Worm (Caenorhabditis elegans) whole organism, L3 larva: Measurements from ENCODE around the gene lin-22.

Experiments
- R02D3.7 ChIP-seq: fragments of 150-350 bp; optimal IDR thresholded peaks from 2 replicates; lab custom pipeline; 2014; ENCODE audit warnings: missing biosample characterization, missing genetic modification characterization
- ZK546.5 ChIP-seq: sonication (generic microtip); optimal IDR thresholded peaks from 2 replicates; lab custom pipeline; 2017; ENCODE audit warnings: missing biosample characterization, missing genetic modification characterization
- ama-1 ChIP-seq: fragments of 150-350 bp; optimal IDR thresholded peaks from 2 replicates; lab custom pipeline; 2018
- ceh-28 ChIP-seq: fragments of 150-350 bp; optimal IDR thresholded peaks from 2 replicates; lab custom pipeline; 2014; ENCODE audit warnings: missing biosample characterization, missing genetic modification reagents, missing genetic modification characterization
- daf-12 ChIP-seq: fragments of 150-350 bp; optimal IDR thresholded peaks from 2 replicates; lab custom pipeline; 2014; ENCODE audit warnings: missing biosample characterization, missing genetic modification reagents, missing genetic modification characterization
- egl-27 ChIP-seq: sonication (generic microtip); optimal IDR thresholded peaks from 4 replicates; lab custom pipeline; 2017; ENCODE audit warnings: missing biosample characterization, missing genetic modification reagents, missing genetic modification characterization
- egl-5 ChIP-seq: fragments of 150-350 bp; optimal IDR thresholded peaks from 2 replicates; lab custom pipeline; 2017; ENCODE audit warnings: missing biosample characterization, missing genetic modification reagents, missing genetic modification characterization, inconsistent platforms
- elt-1 ChIP-seq: fragments of 150-350 bp; optimal IDR thresholded peaks from 2 replicates; lab custom pipeline; 2014; ENCODE audit warnings: missing biosample characterization, missing genetic modification characterization
- elt-2 ChIP-seq: sonication (generic microtip); optimal IDR thresholded peaks from 2 replicates; lab custom pipeline; 2016; ENCODE audit warnings: missing genetic modification reagents, mild to moderate bottlenecking, missing genetic modification characterization, missing compliant biosample characterization
- eor-1 ChIP-seq, 2 experiments: fragments of 150-350 bp; optimal IDR thresholded peaks; 2 replicates each; lab custom pipeline; 2014 to 2018; ENCODE audit warnings: missing biosample characterization in 2 of 2, missing genetic modification characterization in 2 of 2
- fkh-2 ChIP-seq: fragments of 150-350 bp; optimal IDR thresholded peaks from 2 replicates; lab custom pipeline; 2014; ENCODE audit warnings: missing biosample characterization, missing genetic modification reagents, missing genetic modification characterization
- fos-1 ChIP-seq: fragments of 150-350 bp; optimal IDR thresholded peaks from 2 replicates; lab custom pipeline; 2014; ENCODE audit warnings: missing biosample characterization, missing genetic modification characterization
- hmg-11 ChIP-seq: sonication (generic microtip); optimal IDR thresholded peaks from 2 replicates; lab custom pipeline; 2016; ENCODE audit warnings: missing genetic modification characterization, missing compliant biosample characterization
- jun-1 ChIP-seq: fragments of 150-350 bp; optimal IDR thresholded peaks from 2 replicates; lab custom pipeline; 2014; ENCODE audit warnings: missing biosample characterization, missing genetic modification reagents, missing genetic modification characterization
- lin-15B ChIP-seq: fragments of 150-350 bp; optimal IDR thresholded peaks from 2 replicates; lab custom pipeline; 2014; ENCODE audit warnings: missing biosample characterization, missing genetic modification characterization
- lin-39 ChIP-seq: fragments of 150-350 bp; optimal IDR thresholded peaks from 2 replicates; lab custom pipeline; 2018; ENCODE audit warnings: missing biosample characterization, missing genetic modification reagents, missing genetic modification characterization
- lsy-12 ChIP-seq: sonication (generic microtip); optimal IDR thresholded peaks from 2 replicates; lab custom pipeline; 2016; ENCODE audit warnings: mild to moderate bottlenecking, missing genetic modification characterization, missing compliant biosample characterization
- mdl-1 ChIP-seq: fragments of 150-350 bp; optimal IDR thresholded peaks from 2 replicates; lab custom pipeline; 2014; ENCODE audit warnings: missing biosample characterization, missing genetic modification characterization
- mml-1 ChIP-seq: fragments of 150-350 bp; sonication (generic microtip); optimal IDR thresholded peaks from 3 replicates; lab custom pipeline; 2014; ENCODE audit warnings: missing biosample characterization, missing genetic modification characterization
- nfya-1 ChIP-seq: sonication (generic microtip); optimal IDR thresholded peaks from 2 replicates; lab custom pipeline; 2017; ENCODE audit warnings: missing genetic modification characterization, mild to moderate bottlenecking, missing compliant biosample characterization, antibody characterized with exemption, moderate library complexity; ENCODE audit not compliant: insufficient read depth
- nhr-11 ChIP-seq: fragments of 150-350 bp; optimal IDR thresholded peaks from 2 replicates; lab custom pipeline; 2014; ENCODE audit warnings: missing biosample characterization, missing genetic modification characterization
- nhr-23 ChIP-seq: fragments of 150-350 bp; optimal IDR thresholded peaks from 2 replicates; lab custom pipeline; 2014; ENCODE audit warnings: missing biosample characterization, missing genetic modification reagents, missing genetic modification characterization
- nhr-237 ChIP-seq: fragments of 150-350 bp; optimal IDR thresholded peaks from 2 replicates; lab custom pipeline; 2014; ENCODE audit warnings: missing biosample characterization, missing genetic modification characterization
- nhr-25 ChIP-seq: sonication (generic microtip); optimal IDR thresholded peaks from 2 replicates; lab custom pipeline; 2017; ENCODE audit warnings: missing biosample characterization, missing genetic modification characterization
- nhr-28 ChIP-seq: fragments of 150-350 bp; optimal IDR thresholded peaks from 2 replicates; lab custom pipeline; 2014; ENCODE audit warnings: missing biosample characterization, missing genetic modification characterization
- nhr-43 ChIP-seq: sonication (generic microtip); optimal IDR thresholded peaks from 2 replicates; lab custom pipeline; 2016; ENCODE audit warnings: mild to moderate bottlenecking, missing genetic modification characterization, missing compliant biosample characterization; ENCODE audit not compliant: poor library complexity, severe bottlenecking
- nhr-77 ChIP-seq: fragments of 150-350 bp; optimal IDR thresholded peaks from 2 replicates; lab custom pipeline; 2014; ENCODE audit warnings: missing biosample characterization, missing genetic modification characterization
- pqm-1 ChIP-seq: fragments of 150-350 bp; optimal IDR thresholded peaks from 2 replicates; lab custom pipeline; 2017; ENCODE audit warnings: missing biosample characterization, missing genetic modification characterization, inconsistent platforms
- skn-1 ChIP-seq: fragments of 150-350 bp; optimal IDR thresholded peaks from 2 replicates; lab custom pipeline; 2014; ENCODE audit warnings: missing biosample characterization, missing genetic modification characterization
- tbx-2 ChIP-seq: sonication (generic microtip); optimal IDR thresholded peaks from 2 replicates; lab custom pipeline; 2016; ENCODE audit warnings: mild to moderate bottlenecking, missing genetic modification characterization, missing compliant biosample characterization
- unc-39 ChIP-seq: sonication (generic microtip); optimal IDR thresholded peaks from 4 replicates; lab custom pipeline; 2017; ENCODE audit warnings: missing biosample characterization, missing genetic modification characterization
- unc-62 ChIP-seq: fragments of 150-350 bp; sonication (generic microtip); optimal IDR thresholded peaks from 4 replicates; lab custom pipeline; 2014; ENCODE audit warnings: missing biosample characterization, missing genetic modification reagents, missing genetic modification characterization
- zag-1 ChIP-seq: fragments of 150-350 bp; optimal IDR thresholded peaks from 2 replicates; lab custom pipeline; 2014; ENCODE audit warnings: missing biosample characterization, missing genetic modification characterization

Gene lin-22

ce11 chrIV:3012374-3013142 lies 7.0 kb upstream of the lin-22 start, which contains the start of the genes Y54G2A.28 and vrp-1:
Gene Y54G2A.28, minus strand, starts transcription at chrIV:3012421.
Gene vrp-1, plus strand, starts transcription at chrIV:3012587.
- TF ChIP-seq lsy-12 (no peak), mdl-1 (tag; lab: Kevin White, UChicago) (no peak), nfya-1 (peak; percentile 77), eor-1 (tag; optimal IDR thresholded peaks at IDR 0.05; lab: Kevin White, UChicago) (no peak), pqm-1 (tag; lab: Kevin White, UChicago) (peak; percentile 55), R02D3.7 (tag; lab: Kevin White, UChicago) (no peak), elt-2 (tag; lab: Kevin White, UChicago) (peak; percentile 97), nhr-25 (tag; lab: Kevin White, UChicago) (no peak)

- TF ChIP-seq ceh-28 (tag; lab: Kevin White, UChicago) (no peak), unc-62 (peak; percentile 49), egl-27 (no peak), nhr-77 (tag; lab: Kevin White, UChicago) (no peak), lsy-12 (no peak), lin-39 (tag; lab: Kevin White, UChicago) (peak; percentile 10), nhr-25 (tag; lab: Kevin White, UChicago) (peak; percentile 71), fos-1 (tag; lab: Kevin White, UChicago) (no peak), nhr-23 (tag; lab: Kevin White, UChicago) (peak; percentile 50), elt-1 (tag; lab: Kevin White, UChicago) (peak; percentile 87)
Measured at ce11 chrIV:3014610-3015009, 4.9 kb upstream of the lin-22 start.

DNA sequence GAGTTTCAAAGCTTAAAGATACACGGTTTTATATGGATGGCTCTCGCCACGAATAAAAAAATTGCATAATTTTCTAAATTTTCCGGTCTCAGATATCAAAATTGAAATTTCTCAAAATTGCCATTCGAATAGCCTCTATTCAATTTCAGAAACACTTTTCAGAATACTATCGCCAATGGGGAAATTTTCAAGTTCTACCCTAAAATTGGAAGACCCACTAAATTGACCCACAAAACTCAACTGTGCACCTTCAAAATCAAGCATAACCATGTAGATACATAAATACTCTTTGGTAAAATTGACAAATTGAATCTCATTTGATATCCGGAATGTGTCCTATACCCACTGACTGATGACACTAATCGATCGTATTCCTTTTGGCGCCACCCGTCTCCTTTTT lies 3.3 kb upstream of the lin-22 start:
- TF ChIP-seq tbx-2 = no peak
- TF ChIP-seq ceh-28 (tag; lab: Kevin White, UChicago) = no peak
- TF ChIP-seq R02D3.7 (tag; lab: Kevin White, UChicago) = no peak
- TF ChIP-seq ama-1 (lab: Kevin White, UChicago) = no peak

- TF ChIP-seq nfya-1 (peak; percentile 62), nhr-25 (tag; lab: Kevin White, UChicago) (peak; percentile 3), zag-1 (tag; lab: Kevin White, UChicago) (no peak), mml-1 (tag; lab: Kevin White, UChicago) (no peak), ceh-28 (tag; lab: Kevin White, UChicago) (peak; percentile 4)
Measured at ce11 chrIV:3018588-3018987, 950 bp upstream of the lin-22 start.

DNA sequence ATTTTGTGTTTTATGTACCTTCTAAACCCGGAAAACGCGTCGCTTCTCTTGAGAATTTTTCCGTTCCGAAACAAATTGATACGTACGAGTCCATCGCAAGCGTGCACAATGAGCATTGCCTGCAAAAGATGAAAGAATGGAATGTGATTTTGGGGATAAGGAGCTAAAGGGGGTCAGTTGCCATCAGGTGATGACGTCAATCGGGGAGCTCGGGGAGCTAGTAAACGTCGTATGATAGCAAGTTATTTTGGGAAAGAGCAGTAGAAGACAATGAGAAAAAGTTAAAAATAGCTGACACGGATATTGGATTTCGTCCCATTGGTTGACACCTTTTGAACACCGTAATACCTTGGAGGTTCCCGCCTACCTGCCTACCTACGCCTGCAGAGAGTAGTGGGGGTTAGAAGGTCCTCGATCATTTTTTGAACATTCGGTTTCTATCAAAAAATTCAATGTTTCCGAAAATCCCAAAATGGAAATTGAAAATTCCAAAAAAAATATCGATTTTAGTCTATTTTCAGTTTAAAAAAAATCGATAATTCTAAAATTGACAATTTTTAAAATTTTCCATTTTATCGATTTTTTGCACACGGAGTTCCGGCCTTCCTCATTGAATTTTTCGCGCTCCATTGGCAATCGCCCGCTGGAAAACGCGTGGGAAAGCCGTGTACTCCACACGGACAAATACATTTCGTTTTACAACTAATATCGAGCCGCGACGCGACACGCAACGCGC lies 6.5 kb downstream of the lin-22 start:
- TF ChIP-seq nfya-1 (peak; percentile 14), nhr-43 (no peak), nhr-25 (tag; lab: Kevin White, UChicago) (no peak), mdl-1 (tag; lab: Kevin White, UChicago) (no peak), unc-39 (tag; lab: Kevin White, UChicago) (no peak), pqm-1 (tag; lab: Kevin White, UChicago) (no peak), egl-5 (tag; lab: Kevin White, UChicago) (peak; percentile 22), jun-1 (tag; lab: Kevin White, UChicago) (no peak), ZK546.5 (tag; lab: Kevin White, UChicago) (no peak), hmg-11 (tag; lab: Kevin White, UChicago) (no peak), daf-12 (tag; lab: Kevin White, UChicago) (no peak), nhr-11 (tag; lab: Kevin White, UChicago) (peak; percentile 44), fkh-2 (tag; lab: Kevin White, UChicago) (no peak), lin-39 (tag; lab: Kevin White, UChicago) (peak; percentile 9), elt-1 (tag; lab: Kevin White, UChicago) (no peak), nhr-28 (tag; lab: Kevin White, UChicago) (no peak), skn-1 (tag; lab: Kevin White, UChicago) (no peak), tbx-2 (no peak), ceh-28 (tag; lab: Kevin White, UChicago) (peak; percentile 62), elt-2 (tag; lab: Kevin White, UChicago) (no peak), egl-27 (no peak), nhr-77 (tag; lab: Kevin White, UChicago) (no peak), lin-15B (tag; lab: Kevin White, UChicago) (no peak), nhr-237 (tag; lab: Kevin White, UChicago) (no peak)
